Worm (Caenorhabditis elegans) whole organism, mixed stage, embryonic: ENCODE data around the gene R10E4.6.

Source experiments
- bed-3 ChIP-seq: fragments of 200-800 bp; sonication (Bioruptor generic); optimal IDR thresholded peaks from 3 replicates; lab custom pipeline; 2018; ENCODE audit warnings: mild to moderate bottlenecking, missing genetic modification characterization, moderate library complexity, missing compliant biosample characterization
- blmp-1 ChIP-seq: fragments of 150-350 bp; optimal IDR thresholded peaks from 2 replicates; lab custom pipeline; 2014; ENCODE audit warnings: missing biosample characterization, missing genetic modification characterization
- ceh-39 ChIP-seq: fragments of 150-350 bp; optimal IDR thresholded peaks from 2 replicates; lab custom pipeline; 2014; ENCODE audit warnings: missing biosample characterization, missing genetic modification characterization
- ceh-43 ChIP-seq: fragments of 200-800 bp; sonication (Bioruptor generic); optimal IDR thresholded peaks from 2 replicates; lab custom pipeline; 2018; ENCODE audit warnings: mild to moderate bottlenecking, missing genetic modification characterization, moderate library complexity, missing compliant biosample characterization
- ces-1 ChIP-seq: fragments of 150-350 bp; optimal IDR thresholded peaks from 2 replicates; lab custom pipeline; 2014; ENCODE audit warnings: missing biosample characterization, missing genetic modification reagents, missing genetic modification characterization
- cnd-1 ChIP-seq: fragments of 200-800 bp; sonication (Bioruptor generic); optimal IDR thresholded peaks from 2 replicates; lab custom pipeline; 2018; ENCODE audit warnings: mild to moderate bottlenecking, missing genetic modification characterization, missing compliant biosample characterization
- drap-1 ChIP-seq: fragments of 200-800 bp; sonication (Bioruptor generic); optimal IDR thresholded peaks from 3 replicates; lab custom pipeline; 2018; ENCODE audit warnings: mild to moderate bottlenecking, missing genetic modification characterization, missing compliant biosample characterization
- elt-1 ChIP-seq: sonication (generic microtip); optimal IDR thresholded peaks from 2 replicates; lab custom pipeline; 2017; ENCODE audit warnings: missing genetic modification characterization, mild to moderate bottlenecking, missing compliant biosample characterization, antibody characterized with exemption, moderate library complexity, borderline replicate concordance; ENCODE audit not compliant: insufficient read depth
- flh-1 ChIP-seq: fragments of 200-800 bp; sonication (Bioruptor generic); optimal IDR thresholded peaks from 2 replicates; lab custom pipeline; 2018; ENCODE audit warnings: mild to moderate bottlenecking, missing genetic modification characterization, moderate library complexity, missing compliant biosample characterization
- ham-2 ChIP-seq: fragments of 200-800 bp; sonication (Bioruptor generic); optimal IDR thresholded peaks from 2 replicates; lab custom pipeline; 2018; ENCODE audit warnings: mild to moderate bottlenecking, missing genetic modification characterization, missing compliant biosample characterization
- hlh-1 ChIP-seq: fragments of 150-350 bp; optimal IDR thresholded peaks from 2 replicates; lab custom pipeline; 2014; ENCODE audit warnings: missing biosample characterization, missing genetic modification reagents, missing genetic modification characterization
- lin-32 ChIP-seq: fragments of 200-800 bp; sonication (Bioruptor generic); optimal IDR thresholded peaks from 2 replicates; lab custom pipeline; 2018; ENCODE audit warnings: mild to moderate bottlenecking, missing genetic modification characterization, missing compliant biosample characterization
- lsy-2 ChIP-seq: fragments of 150-350 bp; optimal IDR thresholded peaks from 2 replicates; lab custom pipeline; 2014; ENCODE audit warnings: missing biosample characterization, missing genetic modification characterization
- mep-1 ChIP-seq: fragments of 150-350 bp; optimal IDR thresholded peaks from 2 replicates; lab custom pipeline; 2017; ENCODE audit warnings: missing biosample characterization, missing genetic modification reagents, missing genetic modification characterization, inconsistent platforms
- mls-2 ChIP-seq: sonication (generic microtip); optimal IDR thresholded peaks from 2 replicates; lab custom pipeline; 2016; ENCODE audit warnings: mild to moderate bottlenecking, missing genetic modification characterization, moderate library complexity, missing compliant biosample characterization
- nhr-12 ChIP-seq: fragments of 150-350 bp; optimal IDR thresholded peaks from 2 replicates; lab custom pipeline; 2014; ENCODE audit warnings: missing biosample characterization, missing genetic modification characterization
- nhr-2 ChIP-seq: fragments of 150-350 bp; optimal IDR thresholded peaks from 2 replicates; lab custom pipeline; 2014; ENCODE audit warnings: missing biosample characterization, missing genetic modification characterization
- nhr-237 ChIP-seq: fragments of 150-350 bp; optimal IDR thresholded peaks from 2 replicates; lab custom pipeline; 2014; ENCODE audit warnings: missing biosample characterization, missing genetic modification characterization
- nhr-28 ChIP-seq: fragments of 150-350 bp; optimal IDR thresholded peaks from 2 replicates; lab custom pipeline; 2014; ENCODE audit warnings: missing biosample characterization, missing genetic modification characterization
- nhr-76 ChIP-seq: sonication (generic microtip); optimal IDR thresholded peaks from 2 replicates; lab custom pipeline; 2017; ENCODE audit warnings: missing biosample characterization, missing genetic modification characterization
- pha-4 ChIP-seq: fragments of 150-350 bp; optimal IDR thresholded peaks from 2 replicates; lab custom pipeline; 2018; ENCODE audit warnings: missing biosample characterization, missing genetic modification reagents, missing genetic modification characterization
- sptf-1 ChIP-seq: sonication (generic microtip); optimal IDR thresholded peaks from 2 replicates; lab custom pipeline; 2017; ENCODE audit warnings: mild to moderate bottlenecking, missing genetic modification characterization, moderate library complexity, missing compliant biosample characterization
- tbx-8 ChIP-seq: fragments of 200-800 bp; sonication (Bioruptor generic); optimal IDR thresholded peaks from 2 replicates; lab custom pipeline; 2018; ENCODE audit warnings: mild to moderate bottlenecking, missing genetic modification characterization, moderate library complexity, missing compliant biosample characterization
- unc-120 ChIP-seq: sonication (generic microtip); optimal IDR thresholded peaks from 2 replicates; lab custom pipeline; 2017; ENCODE audit warnings: missing genetic modification characterization, missing compliant biosample characterization; ENCODE audit not compliant: poor library complexity, severe bottlenecking
- unc-62 ChIP-seq: fragments of 150-350 bp; optimal IDR thresholded peaks from 2 replicates; lab custom pipeline; 2014; ENCODE audit warnings: missing biosample characterization, missing genetic modification reagents, missing genetic modification characterization
- zip-8 ChIP-seq: fragments of 150-350 bp; optimal IDR thresholded peaks from 2 replicates; lab custom pipeline; 2014; ENCODE audit warnings: missing biosample characterization, missing genetic modification characterization

The R10E4.6 gene

DNA sequence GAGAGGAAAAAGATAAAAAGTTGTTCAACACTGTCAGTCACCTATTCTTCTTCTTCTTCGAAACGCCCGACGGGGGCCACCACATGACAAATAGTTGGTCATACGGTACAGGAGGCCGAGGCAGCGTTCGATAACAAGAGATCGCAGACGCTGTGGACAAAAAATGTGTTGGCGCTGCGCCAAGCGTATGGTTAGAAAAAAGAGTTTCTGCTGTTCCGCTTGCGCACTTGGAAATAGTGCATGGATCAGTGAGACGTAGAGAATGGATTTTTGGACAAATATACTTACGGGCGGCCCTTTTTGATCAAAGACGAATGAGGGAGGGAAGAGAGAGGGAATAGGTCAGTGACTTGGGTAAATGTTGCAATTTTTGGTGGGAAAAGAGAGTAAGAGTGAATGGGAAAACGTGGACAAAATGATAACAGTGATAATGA lies 8.5 kb upstream of the R10E4.6 start:
- peak; percentile 8 for TF ChIP-seq cnd-1 (tag; lab: Kevin White, UChicago)
- TF ChIP-seq mls-2 (tag; lab: Kevin White, UChicago): no peak

DNA sequence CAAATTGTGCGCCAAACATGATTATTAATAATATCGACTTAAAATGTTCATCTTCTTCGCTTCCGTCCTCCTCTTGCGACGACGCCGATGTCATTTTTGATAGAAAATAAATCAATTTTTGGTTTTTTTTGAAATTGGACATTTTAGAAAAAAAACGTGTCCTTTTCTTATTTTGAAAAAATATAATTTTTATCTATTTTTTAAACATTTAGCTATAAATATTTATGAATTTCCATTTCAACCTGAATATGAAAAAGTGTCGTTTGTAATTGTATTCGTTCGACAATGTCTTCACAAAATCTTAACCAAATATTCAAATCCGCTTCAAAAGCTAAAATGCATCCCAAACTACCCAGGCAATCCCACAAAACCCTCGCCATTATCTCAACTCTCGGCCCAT lies 5.8 kb upstream of the R10E4.6 start, which contains the start of gene R10E4.3:
Gene R10E4.3 (minus strand): TSS at position 101 of the 400 bp plus-strand sequence.
- TF ChIP-seq flh-1 (GFP tag; lab: Kevin White, UChicago): no peak
- TF ChIP-seq sptf-1 (tag; lab: Kevin White, UChicago): no peak
- no peak for TF ChIP-seq drap-1 (GFP tag; lab: Kevin White, UChicago)
- no peak for TF ChIP-seq unc-120
- no peak for TF ChIP-seq lin-32
- no peak for TF ChIP-seq elt-1 (tag; lab: Kevin White, UChicago)
- no peak for TF ChIP-seq pha-4 (tag; lab: Kevin White, UChicago)
- TF ChIP-seq nhr-76 (tag; lab: Kevin White, UChicago): no peak
- TF ChIP-seq hlh-1 (tag; lab: Kevin White, UChicago): no peak
- no peak for TF ChIP-seq nhr-12
- no peak for TF ChIP-seq tbx-8 (GFP tag; lab: Kevin White, UChicago)
- TF ChIP-seq zip-8: no peak
- no peak for TF ChIP-seq nhr-28
- no peak for TF ChIP-seq unc-62 (GFP tag; lab: Kevin White, UChicago)

DNA sequence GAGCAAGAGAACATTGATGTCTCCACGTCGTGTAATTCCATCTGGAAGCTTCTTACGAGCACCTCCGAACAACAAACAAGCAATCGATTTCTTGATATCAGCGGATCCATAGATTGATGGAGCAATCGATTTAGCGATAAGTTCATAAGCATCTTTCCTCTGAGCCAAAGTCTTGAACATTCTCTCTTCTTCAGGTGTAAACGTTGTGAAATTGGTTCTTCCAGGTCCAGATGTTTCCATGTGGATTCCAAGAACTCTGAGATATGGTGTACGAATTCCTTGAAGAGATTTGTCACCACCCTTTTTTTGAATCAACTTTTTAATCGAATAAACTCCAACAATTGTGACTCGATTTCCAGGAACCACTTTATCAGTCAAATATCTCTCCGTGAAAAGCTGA lies 3.3 kb upstream of the R10E4.6 start:
- no peak for TF ChIP-seq lin-32
- no peak for TF ChIP-seq cnd-1 (tag; lab: Kevin White, UChicago)
- TF ChIP-seq nhr-2 (tag; lab: Kevin White, UChicago): no peak

DNA sequence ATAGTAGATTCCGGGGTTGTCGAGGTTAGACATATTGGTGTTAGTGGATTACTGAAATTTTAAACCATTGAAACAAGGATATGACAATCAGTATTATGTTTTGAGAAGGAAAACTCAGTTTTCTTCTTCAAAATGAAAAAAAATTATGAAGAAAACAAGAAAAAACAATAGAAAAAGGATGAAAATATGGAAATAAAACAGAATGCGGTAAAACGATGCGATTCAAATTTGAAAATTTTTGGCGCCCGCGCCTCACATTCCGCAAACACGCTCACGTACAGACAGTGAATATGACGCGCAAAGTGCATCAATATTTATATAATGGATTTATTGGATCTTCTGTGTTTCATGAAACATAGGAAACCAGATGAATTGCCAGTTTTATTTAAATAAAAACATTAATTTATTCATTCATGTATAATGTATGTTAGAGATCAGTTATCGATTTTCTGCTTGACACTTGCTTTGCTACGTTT lies 2.0 kb upstream of the R10E4.6 start, which contains the start of gene mcm-5:
Gene mcm-5 (minus strand): TSS at position 51 of the 476 bp plus-strand sequence.
- TF ChIP-seq mep-1 (tag; lab: Kevin White, UChicago) (peak; percentile 67), ceh-43 (GFP tag; lab: Kevin White, UChicago) (no peak), bed-3 (GFP tag; lab: Kevin White, UChicago) (no peak), lsy-2 (tag; lab: Kevin White, UChicago) (peak; percentile 30), ces-1 (peak; percentile 56), ceh-39 (peak; percentile 22), drap-1 (GFP tag; lab: Kevin White, UChicago) (no peak)

DNA sequence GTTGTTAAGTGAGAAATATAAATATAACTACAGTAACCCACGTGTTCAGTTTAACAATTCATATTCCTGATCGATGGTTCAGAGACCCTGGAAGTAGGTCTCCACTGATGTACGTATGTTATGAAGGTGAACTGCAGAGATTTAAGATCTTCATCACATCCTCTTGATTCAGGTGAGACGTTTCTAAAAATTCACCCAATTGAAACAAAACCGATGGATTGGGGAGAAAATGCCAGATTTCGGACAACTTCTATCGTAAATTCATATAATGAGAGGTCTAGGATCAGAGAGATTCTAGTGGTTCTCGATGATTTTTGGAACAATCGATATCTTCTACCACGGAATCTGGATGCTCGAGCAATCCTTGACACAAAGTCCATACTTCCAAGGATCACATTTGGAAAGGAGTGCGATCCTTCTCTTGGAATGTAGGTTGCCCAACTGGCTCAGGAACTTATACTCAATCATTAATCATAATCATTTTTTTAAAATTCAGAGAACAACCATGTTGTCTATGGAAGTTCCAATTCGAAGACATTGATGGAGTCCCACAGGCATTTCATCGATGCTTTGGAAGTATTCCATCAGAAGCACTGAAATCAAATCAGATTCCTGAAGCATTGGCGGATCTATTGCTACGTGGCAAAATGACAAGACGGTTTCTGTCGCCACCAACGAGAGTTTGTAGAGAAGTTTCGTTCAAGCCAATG lies 1.1 kb downstream of the R10E4.6 start, which contains the start of the genes nth-1 and R10E4.7:
Gene nth-1 (minus strand): TSS at position 101 of the 710 bp plus-strand sequence.
Gene R10E4.7 (plus strand): TSS at position 660 of the 710 bp plus-strand sequence.
- no peak for TF ChIP-seq bed-3 (GFP tag; lab: Kevin White, UChicago)
- TF ChIP-seq nhr-76 (tag; lab: Kevin White, UChicago): no peak
- TF ChIP-seq nhr-237: no peak
- TF ChIP-seq mls-2 (tag; lab: Kevin White, UChicago): no peak
- TF ChIP-seq blmp-1: no peak
- TF ChIP-seq nhr-2 (tag; lab: Kevin White, UChicago): no peak
- no peak for TF ChIP-seq ham-2
- TF ChIP-seq nhr-12: no peak
- no peak for TF ChIP-seq hlh-1 (tag; lab: Kevin White, UChicago)
- TF ChIP-seq ces-1: no peak
- TF ChIP-seq, all 35 proteins: peak for 0

DNA sequence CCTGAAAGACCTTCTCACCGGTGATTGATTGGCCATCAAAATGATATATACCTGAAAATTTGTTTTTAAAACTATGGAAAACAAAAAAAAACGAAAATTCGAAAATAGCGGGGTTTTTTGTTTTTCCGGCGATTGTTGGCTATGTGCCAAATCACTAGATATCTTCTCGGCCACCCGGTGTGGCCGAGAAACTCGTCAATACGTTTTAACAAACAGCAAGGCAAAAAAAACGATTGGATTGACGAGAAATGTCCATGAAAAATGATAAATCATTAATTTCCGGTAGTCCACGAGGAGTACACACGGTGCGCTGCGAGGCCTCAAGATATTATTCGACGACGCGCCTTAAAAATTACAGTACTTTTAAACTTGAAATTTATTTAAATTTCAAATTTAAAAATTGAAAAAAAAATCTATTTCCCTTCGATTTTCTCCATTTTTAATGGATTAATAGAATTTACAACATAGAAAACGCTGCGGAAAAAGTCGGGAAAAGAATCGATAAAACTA lies 7.8 kb downstream of the R10E4.6 start, which contains the start of gene R10E4.11:
Gene R10E4.11 (minus strand): TSS at position 51 of the 510 bp plus-strand sequence.
- TF ChIP-seq ceh-43 (GFP tag; lab: Kevin White, UChicago): no peak
- TF ChIP-seq ceh-39: peak; percentile 13
- TF ChIP-seq, all 35 proteins: peak for 1
